Fruit fly (Drosophila melanogaster) Kc167 (cell line): Measurements from ENCODE around the gene CG17270.

Experiments used
- Myc ChIP-seq: fragments of >200 bp; optimal IDR thresholded peaks from 2 replicates; lab custom pipeline; 2017; ENCODE audit warnings: missing external identifiers
- Sin3A ChIP-seq: fragments of >200 bp; optimal IDR thresholded peaks from 2 replicates; lab custom pipeline; 2018; ENCODE audit warnings: missing external identifiers
- h ChIP-seq: fragments of >200 bp; optimal IDR thresholded peaks from 3 replicates; lab custom pipeline; 2018; ENCODE audit warnings: missing external identifiers
- insv ChIP-seq: fragments of >200 bp; optimal IDR thresholded peaks from 3 replicates; lab custom pipeline; 2018; ENCODE audit warnings: missing external identifiers
- psq ChIP-seq: fragments of >200 bp; optimal IDR thresholded peaks from 2 replicates; lab custom pipeline; 2017; ENCODE audit warnings: missing external identifiers
- ttk ChIP-seq: sonication (Bioruptor generic); optimal IDR thresholded peaks from 2 replicates; lab custom pipeline; 2017; ENCODE audit warnings: missing external identifiers

CG17270 gene

DNA sequence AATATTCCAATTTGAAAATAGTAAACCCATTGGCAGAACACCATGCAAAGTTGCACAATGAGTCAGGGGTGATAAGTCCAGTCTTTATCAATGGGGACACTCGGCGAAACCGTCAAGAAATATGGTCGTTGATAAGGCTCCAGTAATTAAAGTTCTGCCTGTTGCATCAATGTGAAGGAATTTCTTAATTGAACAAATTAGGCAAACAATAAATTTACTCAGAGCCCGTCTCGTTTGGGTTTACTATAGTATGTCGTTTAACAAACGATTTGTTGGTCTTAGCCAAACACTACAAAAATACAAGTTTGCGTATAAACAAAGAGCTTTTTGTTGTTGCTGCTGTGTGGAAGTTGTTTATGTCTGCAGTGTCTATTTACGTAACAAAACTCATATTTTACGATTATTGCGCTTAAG lies 16.0 kb upstream of the CG17270 start:
- TF ChIP-seq h (no peak), psq (no peak), insv (lab: Kevin White, UChicago) (no peak), Myc (lab: Kevin White, UChicago) (no peak), ttk (lab: Kevin White, UChicago) (no peak), Sin3A (lab: Kevin White, UChicago) (no peak)

DNA sequence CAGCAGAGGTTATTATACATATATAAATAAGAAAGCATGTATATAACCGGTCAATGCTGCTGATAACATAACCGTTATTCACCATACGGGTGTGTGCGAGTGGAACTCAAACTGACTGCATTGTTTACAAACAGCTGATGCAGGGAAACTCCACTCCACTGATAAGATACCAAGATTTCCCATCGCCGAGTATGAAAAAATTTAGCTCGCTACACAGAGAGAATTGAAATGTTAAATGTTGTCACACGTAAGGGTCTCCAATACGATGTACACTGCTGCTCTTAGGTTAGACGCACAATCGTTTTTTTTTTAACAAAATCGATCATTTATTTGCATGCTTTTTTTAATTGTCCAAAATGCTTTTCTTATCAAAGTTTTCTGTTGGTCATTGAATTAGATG lies 14.9 kb upstream of the CG17270 start:
- TF ChIP-seq Sin3A (lab: Kevin White, UChicago) (no peak), h (no peak), psq (no peak), Myc (lab: Kevin White, UChicago) (no peak), insv (lab: Kevin White, UChicago) (no peak), ttk (lab: Kevin White, UChicago) (no peak)

DNA sequence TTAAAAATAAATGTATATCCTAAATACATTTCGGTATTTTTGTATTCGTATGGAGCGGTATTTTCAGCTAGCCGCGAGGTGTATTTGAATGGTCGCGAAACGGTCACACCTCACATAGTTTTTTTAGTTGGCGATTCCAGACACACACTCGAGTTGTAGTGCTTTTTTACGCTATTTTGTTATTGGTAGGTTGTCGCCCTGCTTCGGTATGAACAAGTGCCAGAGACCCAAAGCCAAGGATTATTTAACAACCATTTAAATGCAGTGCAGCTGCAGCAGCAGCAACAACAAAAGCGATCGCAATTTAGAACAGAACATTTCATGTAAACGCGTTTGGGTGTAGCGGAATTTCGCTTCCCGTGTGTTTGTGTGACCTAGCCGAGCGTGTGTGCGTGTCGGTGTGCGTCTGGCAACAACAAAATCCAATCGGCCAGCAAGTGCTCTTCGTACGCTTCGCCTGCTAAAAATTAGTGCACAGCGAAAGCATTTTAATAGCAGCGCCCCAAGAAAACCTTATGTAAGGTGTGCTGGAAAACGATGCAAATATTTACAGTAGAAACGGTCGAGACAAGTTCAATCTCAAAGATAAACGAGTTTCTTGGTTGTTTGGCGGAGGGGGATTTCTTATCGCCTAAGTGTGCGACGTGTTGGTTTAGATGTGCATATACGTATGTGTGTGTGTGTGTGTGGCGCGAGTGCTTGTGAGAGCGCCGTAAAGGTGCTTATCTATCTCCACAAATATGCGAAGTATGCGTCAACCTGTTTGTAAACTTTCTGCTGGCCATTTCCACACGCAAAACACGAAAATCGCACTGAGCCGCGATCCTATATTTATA lies 14.2 kb upstream of the CG17270 start, which contains the start of gene Synd:
Gene Synd (plus strand): TSS at position 111 of the 836 bp plus-strand sequence.
- no peak for TF ChIP-seq ttk (lab: Kevin White, UChicago)
- TF ChIP-seq psq: no peak
- no peak for TF ChIP-seq h
- TF ChIP-seq Myc (lab: Kevin White, UChicago): no peak
- no peak for TF ChIP-seq Sin3A (lab: Kevin White, UChicago)
- no peak for TF ChIP-seq insv (lab: Kevin White, UChicago)

DNA sequence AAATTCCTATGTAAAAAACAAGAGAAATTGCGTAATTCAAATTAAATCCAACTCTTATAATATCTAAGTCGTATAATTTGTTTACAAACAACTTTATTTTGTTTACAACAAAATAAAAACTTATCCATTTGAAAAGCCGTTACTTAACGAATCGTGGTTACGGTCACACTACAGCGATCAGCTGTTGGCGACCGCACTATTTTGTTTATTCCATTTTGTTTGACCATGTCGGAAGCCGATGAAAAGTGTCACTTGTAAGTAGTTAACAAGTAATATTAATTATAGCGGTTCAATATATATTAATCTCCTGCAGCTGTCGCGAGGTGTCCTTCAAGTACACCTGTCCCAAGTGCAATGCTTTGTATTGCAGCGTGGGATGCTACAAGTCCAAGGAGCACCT lies 12.2 kb upstream of the CG17270 start, which contains the start of gene CG31223:
Gene CG31223 (plus strand): TSS at position 165 of the 400 bp plus-strand sequence.
- no peak for TF ChIP-seq ttk (lab: Kevin White, UChicago)
- TF ChIP-seq psq: no peak
- no peak for TF ChIP-seq Sin3A (lab: Kevin White, UChicago)
- TF ChIP-seq h: no peak
- no peak for TF ChIP-seq insv (lab: Kevin White, UChicago)
- TF ChIP-seq Myc (lab: Kevin White, UChicago): no peak

DNA sequence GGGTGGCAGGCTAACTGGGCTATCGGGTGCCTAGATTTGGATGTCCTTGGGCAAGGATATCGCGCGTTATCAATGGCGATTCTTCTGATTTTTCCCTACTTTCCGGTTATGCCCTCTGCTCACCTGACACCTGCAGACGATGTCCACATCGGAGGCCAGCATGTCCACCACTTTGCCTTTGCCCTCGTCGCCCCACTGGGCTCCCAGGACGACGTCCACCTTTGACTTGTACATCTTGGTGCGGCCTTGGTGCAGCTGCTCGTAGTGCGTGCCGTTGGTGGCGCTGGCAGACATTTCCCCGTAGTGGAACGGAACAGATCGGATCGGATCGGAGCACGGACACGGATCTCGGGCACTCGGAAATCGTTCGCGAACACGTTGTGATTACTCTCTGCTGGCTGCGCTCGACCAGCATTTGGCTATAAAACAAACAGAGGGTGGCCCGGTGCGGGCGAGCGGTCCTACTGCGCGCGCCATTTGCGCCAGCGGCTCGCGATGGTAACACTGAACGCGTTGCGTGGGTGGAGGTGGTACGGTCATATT lies 11.5 kb upstream of the CG17270 start, which contains the start of gene Adss:
Gene Adss (minus strand): TSS at position 428 of the 543 bp plus-strand sequence.
- TF ChIP-seq Sin3A (lab: Kevin White, UChicago) (no peak), Myc (lab: Kevin White, UChicago) (no peak), ttk (lab: Kevin White, UChicago) (no peak), h (no peak), psq (no peak), insv (lab: Kevin White, UChicago) (no peak)

DNA sequence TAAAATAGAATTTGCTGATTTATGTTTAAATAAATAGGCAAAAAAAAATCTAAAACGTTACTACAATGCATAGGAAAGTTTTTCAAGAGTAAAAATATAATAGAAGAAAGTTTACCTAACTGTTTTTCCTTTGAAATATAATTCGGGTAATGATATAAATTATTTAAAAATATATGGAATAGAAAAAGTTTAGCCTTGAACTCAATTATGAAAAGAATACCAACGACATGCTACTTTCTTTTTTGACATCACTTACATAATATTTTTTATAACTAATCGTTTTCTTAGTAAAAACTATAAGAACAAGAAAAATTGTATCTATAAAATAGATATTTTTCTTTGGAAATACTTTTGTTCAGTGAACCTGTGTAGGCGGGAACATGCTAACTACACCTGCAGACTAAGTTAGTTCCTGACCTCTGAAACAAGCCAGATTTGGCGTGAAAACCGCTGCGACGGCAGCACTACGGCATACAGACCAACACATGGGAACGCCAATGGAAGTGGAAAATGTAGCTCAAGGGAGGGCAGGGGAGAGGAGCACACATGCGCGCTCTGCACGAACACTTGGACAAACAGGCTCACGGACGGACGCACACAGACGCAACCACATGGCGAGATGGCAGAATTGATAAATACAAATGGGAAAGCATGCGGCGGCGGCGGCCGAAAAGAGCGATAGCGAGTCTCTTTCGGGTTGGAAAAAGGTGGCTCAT lies 10.8 kb upstream of the CG17270 start:
- TF ChIP-seq Sin3A (lab: Kevin White, UChicago) (no peak), h (no peak), insv (lab: Kevin White, UChicago) (no peak), psq (no peak), Myc (lab: Kevin White, UChicago) (no peak), ttk (lab: Kevin White, UChicago) (no peak)

DNA sequence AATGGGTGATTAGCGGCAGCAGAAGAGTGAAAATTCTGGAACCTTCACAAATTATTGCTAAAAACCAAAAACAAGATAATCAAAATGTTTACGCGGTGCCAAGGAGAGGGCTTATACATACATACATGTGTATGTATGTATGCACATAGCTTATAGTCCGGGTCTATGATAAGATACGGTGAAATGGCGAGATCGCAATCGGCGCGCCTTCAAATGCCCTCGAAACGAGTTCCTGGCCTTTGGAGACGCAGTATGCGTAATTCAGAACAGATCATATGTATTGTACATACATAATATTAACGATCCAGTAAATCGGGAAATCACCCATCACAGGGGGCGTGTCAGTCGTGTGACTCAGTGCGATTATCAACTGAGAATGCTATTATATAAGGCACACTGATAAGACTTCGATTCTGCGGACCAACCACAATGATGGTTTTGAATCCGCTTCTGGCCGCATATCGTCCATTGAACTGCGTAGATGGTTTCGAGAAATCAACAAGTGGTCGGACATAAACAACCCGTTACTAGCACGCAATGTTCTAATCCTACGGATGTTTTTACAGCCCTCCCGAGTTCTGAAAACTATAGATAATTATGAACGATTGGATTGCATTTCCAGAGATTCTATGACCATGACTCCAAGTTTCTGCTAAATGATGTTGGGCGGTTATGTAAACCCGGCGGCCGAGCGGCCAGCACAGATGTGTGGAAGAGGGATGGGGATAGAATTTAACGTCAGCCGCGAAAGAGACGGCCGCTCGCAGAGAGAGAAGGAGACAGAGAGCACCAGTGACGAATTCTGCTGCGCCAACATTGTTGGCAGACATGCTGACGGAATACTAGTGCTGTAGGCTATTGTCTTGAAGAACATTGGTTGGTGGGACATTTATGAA lies 10.0 kb upstream of the CG17270 start:
- no peak for TF ChIP-seq h
- no peak for TF ChIP-seq Sin3A (lab: Kevin White, UChicago)
- TF ChIP-seq psq: no peak
- no peak for TF ChIP-seq ttk (lab: Kevin White, UChicago)
- TF ChIP-seq insv (lab: Kevin White, UChicago): no peak

DNA sequence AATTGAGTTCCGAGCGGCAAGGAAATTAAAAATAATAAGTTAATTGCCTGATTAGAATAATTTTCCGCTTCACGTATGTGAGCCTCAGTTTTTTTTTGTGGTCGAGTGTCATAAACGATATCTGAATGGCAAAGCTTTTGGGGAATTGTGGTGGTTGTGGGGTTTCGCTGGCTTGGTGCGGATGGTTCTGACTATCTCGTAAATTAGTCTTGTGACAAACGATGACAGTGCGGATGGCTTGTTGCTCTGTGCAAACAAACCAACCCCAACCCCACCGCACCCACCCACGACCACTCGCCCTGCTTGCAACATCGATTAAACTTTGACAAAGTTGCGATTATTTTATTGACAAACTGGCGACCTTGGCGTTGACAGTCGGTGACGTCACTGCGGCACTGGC lies 8.2 kb upstream of the CG17270 start:
- TF ChIP-seq psq (no peak), ttk (lab: Kevin White, UChicago) (no peak)

DNA sequence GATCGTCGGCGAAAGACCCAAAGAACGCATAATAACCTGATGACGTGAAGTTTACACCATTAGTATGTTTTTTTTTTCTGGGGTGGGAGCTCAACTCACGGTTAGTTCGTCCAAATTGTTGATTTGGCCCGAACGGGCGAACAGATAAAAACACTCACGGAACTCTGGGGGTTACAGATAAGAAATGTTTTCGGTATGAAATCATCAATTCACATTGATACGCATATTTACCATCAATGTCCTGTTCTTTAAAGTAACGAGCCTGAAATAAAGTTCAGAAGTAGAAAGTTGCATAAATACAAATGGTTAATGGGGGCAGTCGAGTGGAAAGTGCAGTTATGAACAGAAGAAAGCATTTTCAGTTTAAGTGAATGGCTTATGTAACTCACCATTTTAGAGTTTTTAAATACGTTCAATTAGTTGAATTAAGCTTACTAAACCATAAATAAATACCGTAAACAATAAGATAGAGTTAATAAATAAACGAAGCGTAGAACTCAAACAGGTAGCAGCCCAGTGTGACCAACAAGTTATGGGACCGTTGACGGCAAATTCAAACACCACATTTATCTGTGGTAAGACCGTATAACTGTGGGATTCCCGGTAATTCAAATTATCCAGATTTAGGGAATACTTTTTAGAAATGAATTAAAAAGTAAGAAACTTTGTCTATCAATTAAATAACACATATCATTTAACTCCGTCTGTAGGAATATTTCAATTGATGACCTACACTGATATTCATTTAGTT lies 5.2 kb upstream of the CG17270 start, which contains the start of gene CG17272:
Gene CG17272 (minus strand): TSS at position 536 of the 751 bp plus-strand sequence.
- TF ChIP-seq h: no peak
- no peak for TF ChIP-seq Myc (lab: Kevin White, UChicago)
- TF ChIP-seq psq: no peak
- no peak for TF ChIP-seq Sin3A (lab: Kevin White, UChicago)
- TF ChIP-seq ttk (lab: Kevin White, UChicago): no peak
- TF ChIP-seq insv (lab: Kevin White, UChicago): no peak

DNA sequence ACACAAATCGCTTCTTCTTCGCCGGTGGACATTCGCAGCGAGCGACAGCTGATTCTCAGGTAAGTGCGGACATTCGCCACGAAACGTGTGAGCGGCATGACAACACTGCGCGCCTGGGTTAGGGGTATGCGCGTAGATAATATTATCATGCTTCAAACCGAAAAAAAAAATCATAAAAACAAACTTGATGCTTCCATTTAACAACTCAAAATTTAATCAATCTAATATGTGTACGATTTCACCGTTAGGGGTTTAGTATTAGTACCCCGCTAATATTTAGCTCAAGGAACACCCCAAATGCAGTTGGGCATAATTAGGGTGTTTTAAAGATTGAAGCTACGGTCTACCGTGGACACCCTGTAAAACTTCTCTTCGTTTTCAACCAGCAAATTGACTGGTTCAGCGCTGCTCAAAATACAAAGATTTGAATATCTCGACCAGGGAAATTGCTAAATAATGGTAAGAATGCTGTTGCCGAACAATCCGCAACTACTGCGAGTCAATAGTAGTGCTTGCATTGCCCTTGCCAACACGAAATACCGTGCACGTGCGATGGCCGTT lies 3.2 kb upstream of the CG17270 start, which contains the start of the genes CG17271 and RpS20:
Gene CG17271 (minus strand): TSS at position 34 of the 561 bp plus-strand sequence.
Gene RpS20 (plus strand): TSS at position 367 of the 561 bp plus-strand sequence.
- TF ChIP-seq Myc (lab: Kevin White, UChicago) (no peak), ttk (lab: Kevin White, UChicago) (no peak), insv (lab: Kevin White, UChicago) (no peak), h (no peak), Sin3A (lab: Kevin White, UChicago) (no peak), psq (no peak)
